Fruit fly (Drosophila melanogaster): Measurements from ENCODE around the gene Sfp79B.

Sfp79B gene

DNA sequence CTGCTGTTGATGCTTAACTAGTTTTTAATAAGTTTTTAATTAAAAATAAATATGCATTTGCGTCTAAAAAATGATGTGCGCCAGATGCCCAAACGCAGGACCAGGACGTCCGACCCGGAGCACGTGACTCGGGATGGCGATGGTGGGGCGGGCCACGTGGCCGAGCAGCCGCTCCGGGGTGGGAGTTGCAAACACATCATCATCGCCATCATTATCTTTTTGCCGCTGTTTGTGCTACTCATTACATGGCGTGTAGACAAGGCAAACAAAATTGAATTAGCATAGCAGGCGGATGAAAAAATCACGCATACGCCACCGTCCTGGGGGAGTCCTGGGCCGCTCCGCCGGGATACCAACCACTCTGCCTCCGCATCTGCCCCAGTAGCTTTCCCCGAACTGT, 33.1 kb downstream of the Sfp79B start:
- TF ChIP-seq CG8301 (tag; optimal IDR thresholded peaks at IDR 0.05) (no peak), CG17806 (tag; optimal IDR thresholded peaks at IDR 0.05) (no peak), fd96Ca (GFP tag; IDR thresholded peaks at IDR 0.05) (no peak)

All from whole organism, pupa.